Worm (Caenorhabditis elegans) whole organism, L3 larva: ENCODE results near the gene R04F11.3.

Source experiments
- ama-1 ChIP-seq: fragments of 150-350 bp; optimal IDR thresholded peaks from 2 replicates; lab custom pipeline; 2018
- ceh-82 ChIP-seq: fragments of 150-350 bp; optimal IDR thresholded peaks from 2 replicates; lab custom pipeline; 2014; ENCODE audit warnings: missing biosample characterization, missing genetic modification characterization
- egl-27 ChIP-seq: sonication (generic microtip); optimal IDR thresholded peaks from 4 replicates; lab custom pipeline; 2017; ENCODE audit warnings: missing biosample characterization, missing genetic modification reagents, missing genetic modification characterization
- egl-5 ChIP-seq: fragments of 150-350 bp; optimal IDR thresholded peaks from 2 replicates; lab custom pipeline; 2017; ENCODE audit warnings: missing biosample characterization, missing genetic modification reagents, missing genetic modification characterization, inconsistent platforms
- lsy-12 ChIP-seq: sonication (generic microtip); optimal IDR thresholded peaks from 2 replicates; lab custom pipeline; 2016; ENCODE audit warnings: mild to moderate bottlenecking, missing genetic modification characterization, missing compliant biosample characterization
- mdl-1 ChIP-seq: fragments of 150-350 bp; optimal IDR thresholded peaks from 2 replicates; lab custom pipeline; 2014; ENCODE audit warnings: missing biosample characterization, missing genetic modification characterization
- nhr-12 ChIP-seq: fragments of 150-350 bp; optimal IDR thresholded peaks from 2 replicates; lab custom pipeline; 2014; ENCODE audit warnings: missing biosample characterization, missing genetic modification characterization
- nhr-77 ChIP-seq: fragments of 150-350 bp; optimal IDR thresholded peaks from 2 replicates; lab custom pipeline; 2014; ENCODE audit warnings: missing biosample characterization, missing genetic modification characterization
- pha-4 ChIP-seq: fragments of 150-350 bp; optimal IDR thresholded peaks from 2 replicates; lab custom pipeline; 2014; ENCODE audit warnings: missing biosample characterization, missing genetic modification reagents, missing genetic modification characterization
- pqm-1 ChIP-seq: fragments of 150-350 bp; optimal IDR thresholded peaks from 2 replicates; lab custom pipeline; 2017; ENCODE audit warnings: missing biosample characterization, missing genetic modification characterization, inconsistent platforms
- skn-1 ChIP-seq: fragments of 150-350 bp; optimal IDR thresholded peaks from 2 replicates; lab custom pipeline; 2014; ENCODE audit warnings: missing biosample characterization, missing genetic modification characterization
- snpc-4 ChIP-seq: fragments of 150-350 bp; optimal IDR thresholded peaks from 2 replicates; lab custom pipeline; 2014; ENCODE audit warnings: missing biosample characterization, missing genetic modification characterization
- unc-62 ChIP-seq: fragments of 150-350 bp; sonication (generic microtip); optimal IDR thresholded peaks from 4 replicates; lab custom pipeline; 2014; ENCODE audit warnings: missing biosample characterization, missing genetic modification reagents, missing genetic modification characterization
- zag-1 ChIP-seq: fragments of 150-350 bp; optimal IDR thresholded peaks from 2 replicates; lab custom pipeline; 2014; ENCODE audit warnings: missing biosample characterization, missing genetic modification characterization

DNA sequence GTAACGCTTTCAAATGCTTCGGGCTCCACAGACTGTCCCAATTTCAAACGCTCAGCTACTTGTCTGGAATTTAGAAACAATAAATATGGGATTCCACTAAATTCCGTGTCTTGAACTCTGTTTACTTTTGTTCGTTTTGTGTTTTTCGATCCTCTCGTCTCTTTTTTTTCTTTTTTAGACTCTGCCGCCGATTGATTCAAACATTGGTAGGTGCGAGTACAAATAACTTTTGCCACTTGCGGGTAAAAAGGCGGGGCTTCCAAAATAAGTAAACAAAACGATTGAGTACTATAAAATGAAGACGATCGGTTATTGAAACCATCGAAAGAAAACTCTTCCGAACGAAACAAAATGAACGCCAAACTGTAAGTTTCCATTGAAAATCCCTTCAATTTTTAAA lies 48.1 kb upstream of the R04F11.3 start, which contains the start of gene fipr-2:
- no peak for TF ChIP-seq nhr-12 (tag; lab: Kevin White, UChicago)
- TF ChIP-seq egl-27 = no peak
- no peak for TF ChIP-seq snpc-4 (tag; lab: Kevin White, UChicago)
- no peak for TF ChIP-seq unc-62 (GFP tag; lab: Kevin White, UChicago)
- no peak for TF ChIP-seq ceh-82 (tag; lab: Kevin White, UChicago)
- TF ChIP-seq skn-1 = no peak
- no peak for TF ChIP-seq nhr-77 (tag; lab: Kevin White, UChicago)
- TF ChIP-seq egl-5 = no peak
- no peak for TF ChIP-seq ama-1 (lab: Kevin White, UChicago)
- no peak for TF ChIP-seq lsy-12 (tag; lab: Kevin White, UChicago)
- no peak for TF ChIP-seq mdl-1 (tag; lab: Kevin White, UChicago)
- peak; percentile 81 for TF ChIP-seq pha-4
- TF ChIP-seq zag-1 = no peak
- no peak for TF ChIP-seq pqm-1
